Worm (Caenorhabditis elegans): ENCODE data around the gene Y7A9D.1.
A peak's percentile ranks its signal among the peaks of the same experiment; 100 is the strongest.

The Y7A9D.1 gene

ce11 chrIV:16384665-16385064 is 2.6 kb upstream of the Y7A9D.1 start:
- TF ChIP-seq ceh-90 (tag; optimal IDR thresholded peaks at IDR 0.05) (no peak), lsy-2 (tag; optimal IDR thresholded peaks at IDR 0.05) (no peak), elt-3 (tag; optimal IDR thresholded peaks at IDR 0.05) (no peak), snpc-4 (tag; optimal IDR thresholded peaks at IDR 0.05) (peak; percentile 8), nhr-77 (tag; optimal IDR thresholded peaks at IDR 0.05) (no peak)

- TF ChIP-seq ama-1 (optimal IDR thresholded peaks at IDR 0.05) (no peak), xbp-1 (tag; optimal IDR thresholded peaks at IDR 0.05) (no peak), skn-1 (tag; optimal IDR thresholded peaks at IDR 0.05) (no peak), blmp-1 (tag; optimal IDR thresholded peaks at IDR 0.05) (no peak), mep-1 (tag; optimal IDR thresholded peaks at IDR 0.05) (no peak), lir-3 (tag; optimal IDR thresholded peaks at IDR 0.05; ENCODE audit: poor library complexity) (no peak), nhr-19 (GFP tag; conservative IDR thresholded peaks at IDR 0.05) (no peak), vab-15 (tag; optimal IDR thresholded peaks at IDR 0.05) (no peak), isw-1 (GFP tag; IDR thresholded peaks at IDR 0.05) (no peak), lin-13 (GFP tag; optimal IDR thresholded peaks at IDR 0.05) (no peak), mdl-1 (tag; optimal IDR thresholded peaks at IDR 0.05) (no peak), ztf-4 (tag; optimal IDR thresholded peaks at IDR 0.05) (no peak), hlh-17 (GFP tag; optimal IDR thresholded peaks at IDR 0.05; ENCODE audit: borderline replicate concordance) (no peak), C16A3.4 (tag; optimal IDR thresholded peaks at IDR 0.05) (no peak), pag-3 (tag; optimal IDR thresholded peaks at IDR 0.05; ENCODE audit: borderline replicate concordance, insufficient read depth) (no peak)
Measured at ce11 chrIV:16380937-16381336, 1.1 kb downstream of the Y7A9D.1 start.

DNA sequence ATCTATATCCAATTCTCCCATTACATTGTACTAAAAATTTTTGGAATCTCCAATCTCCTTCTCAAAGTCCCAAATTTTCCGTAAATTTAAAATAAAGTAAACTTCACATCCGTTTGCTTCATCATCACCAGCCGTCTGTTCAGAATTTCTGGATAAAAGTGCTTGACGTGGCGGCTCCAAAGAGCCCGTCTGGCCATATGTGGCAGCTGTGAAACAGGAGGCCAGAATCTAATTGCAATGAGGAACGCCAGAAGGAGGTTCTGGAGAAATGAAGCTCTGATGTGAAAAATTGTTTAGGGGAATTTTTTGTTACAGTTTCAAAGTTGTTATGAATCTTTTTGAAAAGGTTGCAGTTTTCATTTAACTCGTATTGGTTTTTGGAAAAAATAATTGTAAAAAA is 1.7 kb downstream of the Y7A9D.1 start:
- TF ChIP-seq dsc-1 (tag; optimal IDR thresholded peaks at IDR 0.05) = no peak
- TF ChIP-seq efl-1 (optimal IDR thresholded peaks at IDR 0.05) = no peak
- TF ChIP-seq efl-1 (GFP tag; optimal IDR thresholded peaks at IDR 0.05 in 1 of 2) = peak in 1 of 2 experiments; percentile 59

- TF ChIP-seq aha-1 (tag; optimal IDR thresholded peaks at IDR 0.05) (no peak), mep-1 (tag; optimal IDR thresholded peaks at IDR 0.05) (no peak), efl-1 (optimal IDR thresholded peaks at IDR 0.05) (no peak), efl-1 (GFP tag; optimal IDR thresholded peaks at IDR 0.05 in 1 of 2) (peak in 1 of 2 experiments; percentile 77)
Measured at ce11 chrIV:16377942-16378341, 4.1 kb downstream of the Y7A9D.1 start.

- TF ChIP-seq irx-1 (tag; optimal IDR thresholded peaks at IDR 0.05) = no peak
- no peak for TF ChIP-seq efl-1 (optimal IDR thresholded peaks at IDR 0.05)
- peak in 1 of 2 experiments; percentile 79 for TF ChIP-seq efl-1 (GFP tag; optimal IDR thresholded peaks at IDR 0.05 in 1 of 2)
Measured at ce11 chrIV:16370592-16370991, 11.4 kb downstream of the Y7A9D.1 start.

ce11 chrIV:16364581-16364980 is 17.4 kb downstream of the Y7A9D.1 start:
- TF ChIP-seq aly-2 (tag; optimal IDR thresholded peaks at IDR 0.05) = no peak

ce11 chrIV:16350690-16351089 is 31.3 kb downstream of the Y7A9D.1 start, which contains the start of gene C35D6.4:
TSS of gene C35D6.4 (plus strand) at chrIV:16350990.
- TF ChIP-seq zip-4 (GFP tag; optimal IDR thresholded peaks at IDR 0.05) = no peak
- no peak for TF ChIP-seq hlh-17 (GFP tag; optimal IDR thresholded peaks at IDR 0.05; ENCODE audit: borderline replicate concordance)
- TF ChIP-seq mab-9 (GFP tag; IDR thresholded peaks at IDR 0.05) = no peak
- TF ChIP-seq nhr-12 (tag; optimal IDR thresholded peaks at IDR 0.05) = no peak
- TF ChIP-seq nhr-237 (tag; optimal IDR thresholded peaks at IDR 0.05) = no peak
- no peak for TF ChIP-seq unc-130 (tag; optimal IDR thresholded peaks at IDR 0.05)
- TF ChIP-seq ztf-4 (tag; optimal IDR thresholded peaks at IDR 0.05) = no peak
- no peak for TF ChIP-seq snpc-4 (tag; optimal IDR thresholded peaks at IDR 0.05)
- no peak for TF ChIP-seq nhr-47 (tag; optimal IDR thresholded peaks at IDR 0.05)
- no peak for TF ChIP-seq F16B12.6 (tag; optimal IDR thresholded peaks at IDR 0.05)
- no peak for TF ChIP-seq hlh-4 (tag; optimal IDR thresholded peaks at IDR 0.05)
- no peak for TF ChIP-seq zag-1 (tag; optimal IDR thresholded peaks at IDR 0.05)
- TF ChIP-seq ceh-88 (GFP tag; IDR thresholded peaks at IDR 0.05) = no peak

Data from whole organism, L1 larva.